Worm (Caenorhabditis elegans) whole organism, early embryonic: ENCODE data around the gene F53A9.1.

Experiments used
- B0310.2 ChIP-seq: sonication (generic microtip); optimal IDR thresholded peaks from 2 replicates; lab custom pipeline; 2016; ENCODE audit warnings: mild to moderate bottlenecking, missing genetic modification characterization, missing compliant biosample characterization
- ama-1 ChIP-seq: fragments of 150-350 bp; optimal IDR thresholded peaks from 2 replicates; lab custom pipeline; 2014
- ceh-36 ChIP-seq: sonication (generic microtip); optimal IDR thresholded peaks from 2 replicates; lab custom pipeline; 2016; ENCODE audit warnings: missing genetic modification characterization, inconsistent platforms, missing compliant biosample characterization
- scrt-1 ChIP-seq: fragments of 200-800 bp; sonication (Bioruptor generic); IDR thresholded peaks from 2 replicates; pipeline ENCODE4 v1.3.6; 2022; ENCODE audit warnings: missing genetic modification characterization, missing compliant biosample characterization
- tbx-37 ChIP-seq: fragments of 200-800 bp; sonication (Bioruptor generic); conservative IDR thresholded peaks from 2 replicates; pipeline ENCODE4 v1.3.6; 2022; ENCODE audit warnings: missing genetic modification reagents, missing genetic modification characterization, missing compliant biosample characterization

ce11 chrX:8745524-8745923 is 34.1 kb downstream of the F53A9.1 start:
- TF ChIP-seq B0310.2 (tag; lab: Kevin White, UChicago) (no peak), ama-1 (lab: Kevin White, UChicago) (no peak), tbx-37 (GFP tag; lab: Robert Waterston, UW) (no peak), ceh-36 (tag; lab: Kevin White, UChicago) (no peak), scrt-1 (GFP tag; lab: Robert Waterston, UW) (no peak)
